Worm (Caenorhabditis elegans) whole organism, young adult: ENCODE measurements around the gene R193.2.

Experiments used
- B0261.1 ChIP-seq: sonication (generic microtip); optimal IDR thresholded peaks from 2 replicates; lab custom pipeline; 2016; ENCODE audit warnings: mild to moderate bottlenecking, missing genetic modification characterization, moderate library complexity, missing compliant biosample characterization
- B0336.3 ChIP-seq: fragments of 200-800 bp; sonication (Bioruptor generic); IDR thresholded peaks from 2 replicates; pipeline ENCODE4 v1.3.6; 2022; ENCODE audit warnings: missing genetic modification characterization, missing compliant biosample characterization
- C06A6.2 ChIP-seq: fragments of 200-800 bp; sonication (Bioruptor generic); conservative IDR thresholded peaks from 2 replicates; pipeline ENCODE4 v1.3.6; 2022; ENCODE audit warnings: missing genetic modification characterization, missing compliant biosample characterization
- C17E4.6 ChIP-seq: fragments of 200-800 bp; sonication (Bioruptor generic); IDR thresholded peaks from 2 replicates; pipeline ENCODE4 v1.3.6; 2022; ENCODE audit warnings: missing genetic modification reagents, missing genetic modification characterization, missing compliant biosample characterization
- D2030.7 ChIP-seq: fragments of 200-800 bp; sonication (Bioruptor generic); IDR thresholded peaks from 2 replicates; pipeline ENCODE4 v1.3.6; 2022; ENCODE audit warnings: missing genetic modification reagents, missing genetic modification characterization, missing compliant biosample characterization
- F10E7.11 ChIP-seq: sonication (generic microtip); optimal IDR thresholded peaks from 2 replicates; lab custom pipeline; 2017; ENCODE audit warnings: mild to moderate bottlenecking, missing genetic modification characterization, moderate library complexity, missing compliant biosample characterization
- F23B12.7 ChIP-seq: sonication (generic microtip); optimal IDR thresholded peaks from 2 replicates; lab custom pipeline; 2017; ENCODE audit warnings: missing genetic modification characterization, mild to moderate bottlenecking, missing compliant biosample characterization, antibody characterized with exemption, moderate library complexity; ENCODE audit not compliant: insufficient read depth
- F57C9.4 ChIP-seq: sonication (generic microtip); optimal IDR thresholded peaks from 2 replicates; lab custom pipeline; 2017; ENCODE audit warnings: mild to moderate bottlenecking, missing genetic modification characterization, missing compliant biosample characterization
- Y95B8A.8 ChIP-seq: fragments of 200-800 bp; sonication (Bioruptor generic); IDR thresholded peaks from 2 replicates; pipeline ENCODE4 v1.3.6; 2022; ENCODE audit warnings: missing genetic modification reagents, missing genetic modification characterization, missing compliant biosample characterization
- ZK185.1 ChIP-seq: sonication (generic microtip); optimal IDR thresholded peaks from 2 replicates; lab custom pipeline; 2016; ENCODE audit warnings: mild to moderate bottlenecking, missing genetic modification characterization, missing compliant biosample characterization; ENCODE audit not compliant: poor library complexity, severe bottlenecking
- aptf-2 ChIP-seq: fragments of 200-800 bp; sonication (Bioruptor generic); conservative IDR thresholded peaks from 2 replicates; pipeline ENCODE4 v1.3.6; 2022; ENCODE audit warnings: missing genetic modification reagents, missing genetic modification characterization, missing compliant biosample characterization
- atf-7 ChIP-seq: sonication (generic microtip); optimal IDR thresholded peaks from 2 replicates; lab custom pipeline; 2017; ENCODE audit warnings: mild to moderate bottlenecking, missing genetic modification characterization, missing compliant biosample characterization
- athp-1 ChIP-seq: sonication (generic microtip); optimal IDR thresholded peaks from 2 replicates; lab custom pipeline; 2017; ENCODE audit warnings: mild to moderate bottlenecking, missing genetic modification characterization, missing compliant biosample characterization
- attf-5 ChIP-seq: fragments of 200-800 bp; sonication (Bioruptor generic); optimal IDR thresholded peaks from 2 replicates; lab custom pipeline; 2018; ENCODE audit warnings: mild to moderate bottlenecking, missing genetic modification characterization, missing compliant biosample characterization
- bed-1 ChIP-seq: fragments of 200-800 bp; sonication (Bioruptor generic); IDR thresholded peaks from 2 replicates; pipeline ENCODE4 v1.3.6; 2022; ENCODE audit warnings: missing genetic modification reagents, missing genetic modification characterization, missing compliant biosample characterization
- ccch-3 ChIP-seq: fragments of 200-800 bp; sonication (Bioruptor generic); optimal IDR thresholded peaks from 2 replicates; lab custom pipeline; 2018; ENCODE audit warnings: mild to moderate bottlenecking, missing genetic modification characterization, missing compliant biosample characterization
- cebp-1 ChIP-seq, 2 experiments: fragments of 200-800 bp in 1 of 2; sonication (Bioruptor generic) in 1 of 2; sonication (generic microtip) in 1 of 2; IDR thresholded peaks in 1 of 2; optimal IDR thresholded peaks in 1 of 2; 2 replicates each; pipeline versions ENCODE4 v1.3.6 to Lab custom; 2017 to 2022; ENCODE audit warnings: missing compliant biosample characterization in 2 of 2, missing genetic modification characterization in 2 of 2, mild to moderate bottlenecking in 1 of 2, missing genetic modification reagents in 1 of 2, moderate library complexity in 1 of 2
- cebp-2 ChIP-seq: fragments of 200-800 bp; sonication (Bioruptor generic); IDR thresholded peaks from 2 replicates; pipeline ENCODE4 v1.3.6; 2022; ENCODE audit warnings: missing genetic modification characterization, missing compliant biosample characterization
- ceh-27 ChIP-seq: fragments of 200-800 bp; sonication (Bioruptor generic); optimal IDR thresholded peaks from 2 replicates; lab custom pipeline; 2018; ENCODE audit warnings: mild to moderate bottlenecking, missing genetic modification characterization, moderate library complexity, missing compliant biosample characterization
- ceh-91 ChIP-seq: fragments of 200-800 bp; sonication (Bioruptor generic); IDR thresholded peaks from 2 replicates; pipeline ENCODE4 v1.3.6; 2022; ENCODE audit warnings: missing genetic modification reagents, missing genetic modification characterization, missing compliant biosample characterization
- die-1 ChIP-seq: sonication (generic microtip); optimal IDR thresholded peaks from 2 replicates; lab custom pipeline; 2016; ENCODE audit warnings: missing genotype, mild to moderate bottlenecking, missing genetic modification characterization, missing compliant biosample characterization
- egrh-3 ChIP-seq: fragments of 200-800 bp; sonication (Bioruptor generic); IDR thresholded peaks from 2 replicates; pipeline ENCODE4 v1.3.6; 2022; ENCODE audit warnings: missing genetic modification reagents, missing genetic modification characterization, missing compliant biosample characterization
- ets-4 ChIP-seq: fragments of 200-800 bp; sonication (Bioruptor generic); optimal IDR thresholded peaks from 2 replicates; lab custom pipeline; 2018; ENCODE audit warnings: mild to moderate bottlenecking, missing genetic modification characterization, missing compliant biosample characterization
- him-1 ChIP-seq: sonication (generic microtip); optimal IDR thresholded peaks from 2 replicates; lab custom pipeline; 2016; ENCODE audit warnings: missing genotype, missing genetic modification reagents, missing genetic modification characterization, missing compliant biosample characterization
- let-607 ChIP-seq, 2 experiments: fragments of 200-800 bp in 1 of 2; sonication (Bioruptor generic) in 1 of 2; sonication (generic microtip) in 1 of 2; optimal IDR thresholded peaks; 2 replicates each; lab custom pipeline; 2016 to 2018; ENCODE audit warnings: mild to moderate bottlenecking in 2 of 2, missing compliant biosample characterization in 2 of 2, missing genetic modification characterization in 2 of 2, moderate library complexity in 2 of 2, missing genotype in 1 of 2
- lin-26 ChIP-seq: fragments of 200-800 bp; sonication (Bioruptor generic); IDR thresholded peaks from 2 replicates; pipeline ENCODE4 v1.3.6; 2022; ENCODE audit warnings: missing genetic modification reagents, missing genetic modification characterization, missing compliant biosample characterization
- lin-35 ChIP-seq, 3 experiments: fragments of 150-350 bp in 2 of 3; sonication (generic microtip) in 1 of 3; optimal IDR thresholded peaks; 2 replicates each; lab custom pipeline; 2014 to 2018; ENCODE audit warnings: missing biosample characterization in 3 of 3, missing genetic modification characterization in 3 of 3, missing genetic modification reagents in 3 of 3
- lsl-1 ChIP-seq: fragments of 200-800 bp; sonication (Bioruptor generic); optimal IDR thresholded peaks from 2 replicates; lab custom pipeline; 2018; ENCODE audit warnings: mild to moderate bottlenecking, missing genetic modification characterization, moderate library complexity, missing compliant biosample characterization
- madf-8 ChIP-seq: fragments of 200-800 bp; sonication (Bioruptor generic); conservative IDR thresholded peaks from 2 replicates; pipeline ENCODE4 v1.3.6; 2022; ENCODE audit warnings: missing genetic modification reagents, missing genetic modification characterization, missing compliant biosample characterization
- mes-4 ChIP-seq: sonication (generic microtip); optimal IDR thresholded peaks from 2 replicates; lab custom pipeline; 2016; ENCODE audit warnings: missing genotype, missing genetic modification characterization, missing compliant biosample characterization
- nfya-1 ChIP-seq: sonication (generic microtip); optimal IDR thresholded peaks from 2 replicates; lab custom pipeline; 2017; ENCODE audit warnings: antibody characterized with exemption, missing compliant biosample characterization, missing genetic modification characterization, borderline replicate concordance; ENCODE audit not compliant: insufficient read depth
- nfya-2 ChIP-seq: fragments of 200-800 bp; sonication (Bioruptor generic); IDR thresholded peaks from 2 replicates; pipeline ENCODE4 v1.3.6; 2022; ENCODE audit warnings: missing genetic modification reagents, missing genetic modification characterization, missing compliant biosample characterization
- nhr-80 ChIP-seq: sonication (generic microtip); optimal IDR thresholded peaks from 2 replicates; lab custom pipeline; 2016; ENCODE audit warnings: missing genetic modification characterization, missing compliant biosample characterization
- nhr-90 ChIP-seq: sonication (generic microtip); optimal IDR thresholded peaks from 2 replicates; lab custom pipeline; 2016; ENCODE audit warnings: missing genotype, mild to moderate bottlenecking, missing genetic modification characterization, missing compliant biosample characterization
- pbrm-1 ChIP-seq: fragments of 200-800 bp; sonication (Bioruptor generic); IDR thresholded peaks from 2 replicates; pipeline ENCODE4 v1.3.6; 2022; ENCODE audit warnings: missing genetic modification reagents, missing genetic modification characterization, missing compliant biosample characterization
- pha-4 ChIP-seq: fragments of 150-350 bp; sonication (generic microtip); optimal IDR thresholded peaks from 2 replicates; lab custom pipeline; 2014; ENCODE audit warnings: missing biosample characterization, missing genetic modification reagents, missing genetic modification characterization
- rec-8 ChIP-seq, 2 experiments: sonication (generic microtip); optimal IDR thresholded peaks; 2 replicates each; lab custom pipeline; 2016; ENCODE audit warnings: mild to moderate bottlenecking in 2 of 2, missing genetic modification characterization in 2 of 2, missing genetic modification reagents in 2 of 2, missing genotype in 2 of 2, missing biosample characterization in 1 of 2, missing compliant biosample characterization in 1 of 2, moderate library complexity in 1 of 2
- repo-1 ChIP-seq: sonication (generic microtip); optimal IDR thresholded peaks from 2 replicates; lab custom pipeline; 2017; ENCODE audit warnings: mild to moderate bottlenecking, missing genetic modification characterization, missing compliant biosample characterization
- sdz-38 ChIP-seq: sonication (generic microtip); optimal IDR thresholded peaks from 2 replicates; lab custom pipeline; 2016; ENCODE audit warnings: missing genotype, missing genetic modification characterization, missing compliant biosample characterization
- sea-2 ChIP-seq: fragments of 200-800 bp; sonication (Bioruptor generic); IDR thresholded peaks from 2 replicates; pipeline ENCODE4 v1.3.6; 2022; ENCODE audit warnings: missing genetic modification characterization, missing compliant biosample characterization
- somi-1 ChIP-seq: fragments of 200-800 bp; sonication (Bioruptor generic); optimal IDR thresholded peaks from 2 replicates; lab custom pipeline; 2018; ENCODE audit warnings: mild to moderate bottlenecking, missing genetic modification characterization, missing compliant biosample characterization
- sptf-2 ChIP-seq: fragments of 200-800 bp; sonication (Bioruptor generic); optimal IDR thresholded peaks from 2 replicates; lab custom pipeline; 2018; ENCODE audit warnings: mild to moderate bottlenecking, missing genetic modification characterization, missing compliant biosample characterization
- tbx-9 ChIP-seq: sonication (generic microtip); optimal IDR thresholded peaks from 2 replicates; lab custom pipeline; 2016; ENCODE audit warnings: borderline replicate concordance, missing genetic modification characterization, inconsistent platforms, missing compliant biosample characterization
- tlf-1 ChIP-seq: fragments of 200-800 bp; sonication (Bioruptor generic); optimal IDR thresholded peaks from 2 replicates; lab custom pipeline; 2018; ENCODE audit warnings: mild to moderate bottlenecking, missing genetic modification characterization, missing compliant biosample characterization
- ztf-25 ChIP-seq: fragments of 200-800 bp; sonication (Bioruptor generic); IDR thresholded peaks from 2 replicates; pipeline ENCODE4 v1.3.6; 2022; ENCODE audit warnings: missing genetic modification reagents, missing genetic modification characterization, missing compliant biosample characterization
- ztf-26 ChIP-seq: sonication (generic microtip); optimal IDR thresholded peaks from 2 replicates; lab custom pipeline; 2017; ENCODE audit warnings: missing genetic modification characterization, missing compliant biosample characterization
- ztf-3 ChIP-seq: fragments of 200-800 bp; sonication (Bioruptor generic); optimal IDR thresholded peaks from 2 replicates; lab custom pipeline; 2018; ENCODE audit warnings: mild to moderate bottlenecking, missing genetic modification characterization, missing compliant biosample characterization
- ztf-6 ChIP-seq: fragments of 200-800 bp; sonication (Bioruptor generic); IDR thresholded peaks from 2 replicates; pipeline ENCODE4 v1.3.6; 2022; ENCODE audit warnings: missing genetic modification reagents, missing genetic modification characterization, missing compliant biosample characterization

The R193.2 gene

ce11 chrX:1128503-1129036 lies 19.8 kb downstream of the R193.2 start, which contains the start of gene snx-1 (continued):
- TF ChIP-seq atf-7 (tag; lab: Kevin White, UChicago) (no peak), ceh-91 (no peak), pha-4 (tag; lab: Kevin White, UChicago) (peak; percentile 5), C17E4.6 (GFP tag; lab: Robert Waterston, UW) (no peak), rec-8 (tag; optimal IDR thresholded peaks at IDR 0.05; lab: Kevin White, UChicago) (no peak), him-1 (tag; lab: Kevin White, UChicago) (no peak), B0261.1 (tag; lab: Kevin White, UChicago) (no peak), F10E7.11 (tag; lab: Kevin White, UChicago) (no peak), nhr-80 (tag; lab: Kevin White, UChicago) (peak; percentile 85), tbx-9 (tag; lab: Kevin White, UChicago) (no peak), lsl-1 (GFP tag; lab: Kevin White, UChicago) (no peak), aptf-2 (GFP tag; lab: Robert Waterston, UW) (no peak), nfya-1 (no peak), die-1 (tag; lab: Kevin White, UChicago) (no peak), madf-8 (GFP tag; lab: Robert Waterston, UW) (no peak), sptf-2 (GFP tag; lab: Kevin White, UChicago) (no peak), egrh-3 (GFP tag; lab: Robert Waterston, UW) (peak; percentile 73), bed-1 (GFP tag; lab: Robert Waterston, UW) (no peak), repo-1 (tag; lab: Kevin White, UChicago) (no peak), mes-4 (no peak), F57C9.4 (tag; lab: Kevin White, UChicago) (no peak), cebp-1 (GFP tag; IDR thresholded peaks at IDR 0.05; lab: Robert Waterston, UW) (peak; percentile 43; the same call in 1 of the 2 replicates), cebp-1 (tag; optimal IDR thresholded peaks at IDR 0.05; lab: Kevin White, UChicago) (peak; percentile 65), attf-5 (GFP tag; lab: Kevin White, UChicago) (peak; percentile 71), athp-1 (tag; lab: Kevin White, UChicago) (no peak), lin-26 (GFP tag; lab: Robert Waterston, UW) (no peak), cebp-2 (GFP tag; lab: Robert Waterston, UW) (no peak), Y95B8A.8 (GFP tag; lab: Robert Waterston, UW) (no peak), F23B12.7 (no peak), B0336.3 (GFP tag; lab: Robert Waterston, UW) (0 out of 2 replicates have a peak, but pooled peaks have one; percentile 19), ztf-26 (tag; lab: Kevin White, UChicago) (no peak), somi-1 (no peak), ets-4 (GFP tag; lab: Kevin White, UChicago) (no peak), nfya-2 (no peak), ccch-3 (no peak), let-607 (tag; optimal IDR thresholded peaks at IDR 0.05; lab: Kevin White, UChicago) (peak; percentile 60 to 73), ceh-27 (peak; percentile 40), C06A6.2 (no peak), sdz-38 (tag; lab: Kevin White, UChicago) (no peak), ztf-6 (GFP tag; lab: Robert Waterston, UW) (no peak), ztf-3 (GFP tag; lab: Kevin White, UChicago) (no peak), tlf-1 (GFP tag; lab: Kevin White, UChicago) (no peak), D2030.7 (GFP tag; lab: Robert Waterston, UW) (no peak), nhr-90 (tag; lab: Kevin White, UChicago) (no peak), sea-2 (GFP tag; lab: Robert Waterston, UW) (no peak), ztf-25 (GFP tag; lab: Robert Waterston, UW) (no peak), pbrm-1 (peak; percentile 23; the same call in 1 of the 2 replicates), lin-35 (GFP tag; optimal IDR thresholded peaks at IDR 0.05; lab: Kevin White, UChicago) (no peak), ZK185.1 (no peak)
